Worm (Caenorhabditis elegans) whole organism, young adult: ENCODE results near the gene ivph-3.

Experiments
- B0261.1 ChIP-seq: sonication (generic microtip); optimal IDR thresholded peaks from 2 replicates; lab custom pipeline; 2016; ENCODE audit warnings: mild to moderate bottlenecking, missing genetic modification characterization, moderate library complexity, missing compliant biosample characterization
- C06A6.2 ChIP-seq: fragments of 200-800 bp; sonication (Bioruptor generic); conservative IDR thresholded peaks from 2 replicates; pipeline ENCODE4 v1.3.6; 2022; ENCODE audit warnings: missing genetic modification characterization, missing compliant biosample characterization
- C17E4.6 ChIP-seq: fragments of 200-800 bp; sonication (Bioruptor generic); IDR thresholded peaks from 2 replicates; pipeline ENCODE4 v1.3.6; 2022; ENCODE audit warnings: missing genetic modification reagents, missing genetic modification characterization, missing compliant biosample characterization
- F10E7.11 ChIP-seq: sonication (generic microtip); optimal IDR thresholded peaks from 2 replicates; lab custom pipeline; 2017; ENCODE audit warnings: mild to moderate bottlenecking, missing genetic modification characterization, moderate library complexity, missing compliant biosample characterization
- F22D6.2 ChIP-seq: sonication (generic microtip); optimal IDR thresholded peaks from 2 replicates; lab custom pipeline; 2016; ENCODE audit warnings: mild to moderate bottlenecking, missing genetic modification characterization, missing compliant biosample characterization
- F37B4.10 ChIP-seq: fragments of 200-800 bp; sonication (Bioruptor generic); IDR thresholded peaks from 2 replicates; pipeline ENCODE4 v1.3.6; 2022; ENCODE audit warnings: missing genetic modification characterization, missing compliant biosample characterization
- F39B2.1 ChIP-seq: fragments of 200-800 bp; sonication (Bioruptor generic); IDR thresholded peaks from 2 replicates; pipeline ENCODE4 v1.3.6; 2022; ENCODE audit warnings: missing genetic modification reagents, missing genetic modification characterization, missing compliant biosample characterization
- F49E8.2 ChIP-seq: sonication (generic microtip); optimal IDR thresholded peaks from 3 replicates; lab custom pipeline; 2017; ENCODE audit warnings: missing genetic modification characterization, mild to moderate bottlenecking, missing compliant biosample characterization, antibody characterized with exemption, moderate library complexity; ENCODE audit not compliant: insufficient read depth
- F55B11.4 ChIP-seq: sonication (generic microtip); optimal IDR thresholded peaks from 2 replicates; lab custom pipeline; 2016; ENCODE audit warnings: missing compliant biosample characterization, missing genetic modification characterization, borderline replicate concordance; ENCODE audit not compliant: insufficient read depth
- K11D2.4 ChIP-seq: fragments of 200-800 bp; sonication (Bioruptor generic); IDR thresholded peaks from 2 replicates; pipeline ENCODE4 v1.3.6; 2022; ENCODE audit warnings: missing genetic modification reagents, missing genetic modification characterization, missing compliant biosample characterization
- Y53F4B.3 ChIP-seq: fragments of 200-800 bp; sonication (Bioruptor generic); IDR thresholded peaks from 2 replicates; pipeline ENCODE4 v1.3.6; 2022; ENCODE audit warnings: missing genetic modification reagents, missing genetic modification characterization, missing compliant biosample characterization
- Y53G8AR.9 ChIP-seq: fragments of 200-800 bp; sonication (Bioruptor generic); conservative IDR thresholded peaks from 2 replicates; pipeline ENCODE4 v1.3.6; 2022; ENCODE audit warnings: missing genetic modification reagents, missing genetic modification characterization, missing compliant biosample characterization
- Y95B8A.8 ChIP-seq: fragments of 200-800 bp; sonication (Bioruptor generic); IDR thresholded peaks from 2 replicates; pipeline ENCODE4 v1.3.6; 2022; ENCODE audit warnings: missing genetic modification reagents, missing genetic modification characterization, missing compliant biosample characterization
- ccch-3 ChIP-seq: fragments of 200-800 bp; sonication (Bioruptor generic); optimal IDR thresholded peaks from 2 replicates; lab custom pipeline; 2018; ENCODE audit warnings: mild to moderate bottlenecking, missing genetic modification characterization, missing compliant biosample characterization
- cebp-1 ChIP-seq, 2 experiments: fragments of 200-800 bp in 1 of 2; sonication (Bioruptor generic) in 1 of 2; sonication (generic microtip) in 1 of 2; IDR thresholded peaks in 1 of 2; optimal IDR thresholded peaks in 1 of 2; 2 replicates each; pipeline versions ENCODE4 v1.3.6 to Lab custom; 2017 to 2022; ENCODE audit warnings: missing compliant biosample characterization in 2 of 2, missing genetic modification characterization in 2 of 2, mild to moderate bottlenecking in 1 of 2, missing genetic modification reagents in 1 of 2, moderate library complexity in 1 of 2
- ceh-27 ChIP-seq: fragments of 200-800 bp; sonication (Bioruptor generic); optimal IDR thresholded peaks from 2 replicates; lab custom pipeline; 2018; ENCODE audit warnings: mild to moderate bottlenecking, missing genetic modification characterization, moderate library complexity, missing compliant biosample characterization
- ceh-58 ChIP-seq: fragments of 200-800 bp; sonication (Bioruptor generic); IDR thresholded peaks from 2 replicates; pipeline ENCODE4 v1.3.6; 2022; ENCODE audit warnings: missing genetic modification characterization, missing compliant biosample characterization
- egl-44 ChIP-seq: fragments of 200-800 bp; sonication (Bioruptor generic); IDR thresholded peaks from 2 replicates; pipeline ENCODE4 v1.3.6; 2022; ENCODE audit warnings: missing genetic modification reagents, missing genetic modification characterization, missing compliant biosample characterization
- ekl-4 ChIP-seq: fragments of 200-800 bp; sonication (Bioruptor generic); IDR thresholded peaks from 2 replicates; pipeline ENCODE4 v1.3.6; 2022; ENCODE audit warnings: missing genetic modification reagents, missing genetic modification characterization, missing compliant biosample characterization
- hmg-20 ChIP-seq: fragments of 200-800 bp; sonication (Bioruptor generic); IDR thresholded peaks from 2 replicates; pipeline ENCODE4 v1.3.6; 2022; ENCODE audit warnings: missing genetic modification reagents, missing genetic modification characterization, missing compliant biosample characterization
- hsf-1 ChIP-seq: fragments of 200-800 bp; sonication (Bioruptor generic); IDR thresholded peaks from 2 replicates; pipeline ENCODE4 v1.3.6; 2022; ENCODE audit warnings: missing genetic modification reagents, missing genetic modification characterization, missing compliant biosample characterization
- lin-26 ChIP-seq: fragments of 200-800 bp; sonication (Bioruptor generic); IDR thresholded peaks from 2 replicates; pipeline ENCODE4 v1.3.6; 2022; ENCODE audit warnings: missing genetic modification reagents, missing genetic modification characterization, missing compliant biosample characterization
- lin-40 ChIP-seq: sonication (generic microtip); optimal IDR thresholded peaks from 2 replicates; lab custom pipeline; 2016; ENCODE audit warnings: missing genetic modification characterization, mild to moderate bottlenecking, missing compliant biosample characterization, missing genotype, missing genetic modification reagents
- lir-1 ChIP-seq: fragments of 200-800 bp; sonication (Bioruptor generic); conservative IDR thresholded peaks from 2 replicates; pipeline ENCODE4 v1.3.6; 2022; ENCODE audit warnings: missing genetic modification reagents, missing genetic modification characterization, missing compliant biosample characterization
- madf-6 ChIP-seq: fragments of 200-800 bp; sonication (Bioruptor generic); IDR thresholded peaks from 2 replicates; pipeline ENCODE4 v1.3.6; 2022; ENCODE audit warnings: missing genetic modification reagents, missing genetic modification characterization, missing compliant biosample characterization
- madf-8 ChIP-seq: fragments of 200-800 bp; sonication (Bioruptor generic); conservative IDR thresholded peaks from 2 replicates; pipeline ENCODE4 v1.3.6; 2022; ENCODE audit warnings: missing genetic modification reagents, missing genetic modification characterization, missing compliant biosample characterization
- mel-28 ChIP-seq: sonication (generic microtip); optimal IDR thresholded peaks from 2 replicates; lab custom pipeline; 2016; ENCODE audit warnings: borderline replicate concordance, mild to moderate bottlenecking, missing genetic modification characterization, missing compliant biosample characterization
- mxl-1 ChIP-seq: sonication (generic microtip); optimal IDR thresholded peaks from 2 replicates; lab custom pipeline; 2016; ENCODE audit warnings: missing genetic modification characterization, missing compliant biosample characterization
- nfya-2 ChIP-seq: fragments of 200-800 bp; sonication (Bioruptor generic); IDR thresholded peaks from 2 replicates; pipeline ENCODE4 v1.3.6; 2022; ENCODE audit warnings: missing genetic modification reagents, missing genetic modification characterization, missing compliant biosample characterization
- nhr-120 ChIP-seq: fragments of 200-800 bp; sonication (Bioruptor generic); IDR thresholded peaks from 2 replicates; pipeline ENCODE4 v1.3.6; 2022; ENCODE audit warnings: missing genetic modification characterization, missing compliant biosample characterization
- rcor-1 ChIP-seq: fragments of 200-800 bp; sonication (Bioruptor generic); IDR thresholded peaks from 2 replicates; pipeline ENCODE4 v1.3.6; 2022; ENCODE audit warnings: missing genetic modification reagents, missing genetic modification characterization, missing compliant biosample characterization
- repo-1 ChIP-seq: sonication (generic microtip); optimal IDR thresholded peaks from 2 replicates; lab custom pipeline; 2017; ENCODE audit warnings: mild to moderate bottlenecking, missing genetic modification characterization, missing compliant biosample characterization
- sea-2 ChIP-seq: fragments of 200-800 bp; sonication (Bioruptor generic); IDR thresholded peaks from 2 replicates; pipeline ENCODE4 v1.3.6; 2022; ENCODE audit warnings: missing genetic modification characterization, missing compliant biosample characterization
- somi-1 ChIP-seq: fragments of 200-800 bp; sonication (Bioruptor generic); optimal IDR thresholded peaks from 2 replicates; lab custom pipeline; 2018; ENCODE audit warnings: mild to moderate bottlenecking, missing genetic modification characterization, missing compliant biosample characterization
- tbx-9 ChIP-seq: sonication (generic microtip); optimal IDR thresholded peaks from 2 replicates; lab custom pipeline; 2016; ENCODE audit warnings: borderline replicate concordance, missing genetic modification characterization, inconsistent platforms, missing compliant biosample characterization
- unc-62 ChIP-seq: fragments of 150-350 bp; optimal IDR thresholded peaks from 2 replicates; lab custom pipeline; 2014; ENCODE audit warnings: missing biosample characterization, missing genetic modification reagents, missing genetic modification characterization
- ztf-22 ChIP-seq: fragments of 200-800 bp; sonication (Bioruptor generic); optimal IDR thresholded peaks from 2 replicates; lab custom pipeline; 2018; ENCODE audit warnings: mild to moderate bottlenecking, missing genetic modification characterization, moderate library complexity, missing compliant biosample characterization

ivph-3 gene

DNA sequence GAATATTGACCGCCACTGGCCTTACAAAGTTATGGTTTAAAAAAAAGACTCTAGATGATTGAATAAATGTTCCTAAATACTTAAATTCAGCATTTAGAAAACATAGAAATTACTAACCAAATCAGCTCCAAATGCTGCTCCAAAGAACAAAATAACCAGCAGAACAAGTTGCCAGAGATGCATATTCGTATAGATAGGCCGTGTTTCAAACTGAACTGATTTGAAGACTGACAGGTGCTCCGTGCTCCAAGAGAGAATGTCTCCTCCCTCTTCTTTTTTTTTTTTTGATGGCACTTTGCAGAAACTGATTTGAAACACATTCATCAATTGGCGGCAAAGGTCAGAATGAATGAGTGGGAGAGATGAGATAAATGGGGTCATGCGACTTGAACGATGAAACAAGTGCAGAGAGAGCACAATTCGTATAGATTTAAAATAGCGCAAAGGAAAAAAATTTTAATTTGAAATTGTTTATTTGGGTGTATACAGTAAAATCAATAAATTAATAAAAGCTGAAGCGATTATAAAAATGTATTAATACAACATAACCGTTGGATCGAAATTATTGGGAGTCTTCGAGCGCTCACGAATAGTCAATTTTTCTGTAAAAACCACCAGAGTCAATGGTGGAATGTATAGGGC, 16.2 kb downstream of the ivph-3 start, which contains the start of gene cpg-9:
TSS of gene cpg-9 (minus strand) at position 592 of the 642 bp plus-strand sequence.
- no peak for TF ChIP-seq hmg-20
- no peak for TF ChIP-seq Y53G8AR.9
- TF ChIP-seq unc-62 (GFP tag; lab: Kevin White, UChicago), result no peak
- TF ChIP-seq F55B11.4 (tag; lab: Kevin White, UChicago), result no peak
- no peak for TF ChIP-seq Y95B8A.8
- TF ChIP-seq lir-1, result no peak
- no peak for TF ChIP-seq ceh-27
- no peak for TF ChIP-seq ccch-3 (GFP tag; lab: Kevin White, UChicago)
- no peak for TF ChIP-seq F10E7.11
- TF ChIP-seq tbx-9 (tag; lab: Kevin White, UChicago), result no peak
- no peak for TF ChIP-seq F22D6.2 (tag; lab: Kevin White, UChicago)
- TF ChIP-seq egl-44 (GFP tag; lab: Robert Waterston, UW), result no peak
- TF ChIP-seq F49E8.2 (tag; lab: Kevin White, UChicago), result no peak
- TF ChIP-seq madf-8 (GFP tag; lab: Robert Waterston, UW), result no peak
- TF ChIP-seq rcor-1 (GFP tag; lab: Robert Waterston, UW), result no peak
- no peak for TF ChIP-seq hsf-1 (GFP tag; lab: Robert Waterston, UW)
- TF ChIP-seq F37B4.10 (GFP tag; lab: Robert Waterston, UW), result no peak

DNA sequence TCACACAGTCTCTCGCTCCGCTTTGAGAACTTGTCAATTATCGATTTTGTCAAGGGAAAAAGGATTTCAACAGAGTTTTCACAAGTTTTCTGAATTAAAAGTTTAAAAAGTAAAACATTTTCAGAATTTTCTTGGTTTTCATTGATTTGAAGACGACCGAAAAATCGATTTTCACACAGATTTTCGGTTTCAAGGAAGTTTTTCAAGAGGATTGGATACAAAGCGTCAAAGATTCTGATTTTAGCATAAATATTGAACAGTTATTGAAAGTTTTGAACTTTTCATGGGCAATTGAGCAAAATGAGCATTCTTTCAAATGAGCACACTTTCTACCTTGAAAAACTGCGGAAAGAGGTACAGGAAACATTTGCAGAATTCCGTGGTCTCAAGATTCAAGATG, 18.5 kb downstream of the ivph-3 start, which contains the start of gene Y67D8C.2:
TSS of gene Y67D8C.2 (plus strand) at position 301 of the 400 bp plus-strand sequence.
- no peak for TF ChIP-seq F39B2.1 (GFP tag; lab: Robert Waterston, UW)
- no peak for TF ChIP-seq mxl-1 (tag; lab: Kevin White, UChicago)
- TF ChIP-seq F55B11.4 (tag; lab: Kevin White, UChicago), result no peak
- no peak for TF ChIP-seq repo-1
- TF ChIP-seq B0261.1 (tag; lab: Kevin White, UChicago), result no peak
- TF ChIP-seq K11D2.4 (GFP tag; lab: Robert Waterston, UW), result no peak
- no peak for TF ChIP-seq nhr-120 (GFP tag; lab: Robert Waterston, UW)
- TF ChIP-seq F22D6.2 (tag; lab: Kevin White, UChicago), result no peak
- TF ChIP-seq lin-26 (GFP tag; lab: Robert Waterston, UW), result no peak
- no peak for TF ChIP-seq cebp-1 (GFP tag; IDR thresholded peaks at IDR 0.05; lab: Robert Waterston, UW)
- TF ChIP-seq cebp-1 (tag; optimal IDR thresholded peaks at IDR 0.05; lab: Kevin White, UChicago), result no peak
- no peak for TF ChIP-seq ztf-22 (GFP tag; lab: Kevin White, UChicago)
- TF ChIP-seq ekl-4 (GFP tag; lab: Robert Waterston, UW), result no peak
- TF ChIP-seq ceh-58 (GFP tag; lab: Robert Waterston, UW), result no peak
- TF ChIP-seq madf-6 (GFP tag; lab: Robert Waterston, UW), result no peak
- TF ChIP-seq Y53F4B.3 (GFP tag; lab: Robert Waterston, UW), result no peak
- no peak for TF ChIP-seq lin-40 (tag; lab: Kevin White, UChicago)
- TF ChIP-seq unc-62 (GFP tag; lab: Kevin White, UChicago), result no peak
- no peak for TF ChIP-seq somi-1
- no peak for TF ChIP-seq nfya-2 (GFP tag; lab: Robert Waterston, UW)
- TF ChIP-seq sea-2 (GFP tag; lab: Robert Waterston, UW), result no peak

DNA sequence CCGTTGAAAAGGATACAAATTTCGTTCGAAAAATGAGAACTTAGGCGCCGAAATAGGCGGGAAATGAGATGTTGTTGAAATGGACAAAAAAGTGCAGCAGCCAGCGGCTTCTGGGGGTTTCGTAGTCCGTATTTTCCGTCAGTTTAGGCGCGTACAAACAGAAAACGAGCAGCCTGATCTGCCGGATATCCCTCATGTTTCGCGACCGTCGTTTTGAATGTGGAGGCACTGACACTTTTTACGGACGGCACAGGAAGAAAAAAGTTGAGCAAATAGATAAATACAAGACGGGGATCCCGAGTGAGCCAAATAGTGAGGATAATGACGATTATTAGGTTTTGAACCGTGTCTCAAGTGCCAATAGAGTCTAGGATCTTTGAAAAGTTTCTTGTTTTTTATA, 22.7 kb downstream of the ivph-3 start, which contains the start of gene Y67D8C.22:
TSS of gene Y67D8C.22 (minus strand) at position 101 of the 400 bp plus-strand sequence.
- TF ChIP-seq C06A6.2 (GFP tag; lab: Robert Waterston, UW) (no peak), C17E4.6 (no peak), mel-28 (tag; lab: Kevin White, UChicago) (no peak), hsf-1 (GFP tag; lab: Robert Waterston, UW) (no peak)
